Fruit fly (Drosophila melanogaster): ENCODE results near the gene CG14260.
A peak's percentile ranks its signal among the peaks of the same experiment; 100 is the strongest.

The CG14260 gene

DNA sequence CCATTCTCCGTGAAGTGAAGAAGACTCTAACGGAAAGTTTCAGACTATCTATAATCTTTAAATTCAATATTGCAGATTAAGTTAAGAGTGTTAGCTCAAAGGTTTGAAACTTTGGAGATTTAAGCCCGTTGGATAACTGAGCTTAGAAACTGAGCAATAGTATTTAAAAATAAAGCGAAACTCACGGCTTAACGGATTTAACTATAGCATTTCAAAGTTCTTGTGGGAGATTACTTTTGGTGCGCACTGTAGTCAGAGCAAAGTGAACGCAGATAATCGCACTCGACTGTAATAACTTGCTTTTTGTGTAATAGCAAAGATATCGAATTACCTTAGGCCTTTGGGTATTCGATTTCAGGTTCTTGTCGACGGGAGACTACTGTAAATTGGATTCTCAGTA, 17.0 kb downstream of the CG14260 start, which contains the start of gene mrt (continued):
- TF ChIP-seq ash1 (GFP tag; optimal IDR thresholded peaks at IDR 0.05) (no peak), Bdp1 (GFP tag; optimal IDR thresholded peaks at IDR 0.05) (peak; percentile 19), exex (tag; optimal IDR thresholded peaks at IDR 0.05) (no peak), Ptx1 (GFP tag; IDR thresholded peaks at IDR 0.05) (peak; percentile 54), h (optimal IDR thresholded peaks at IDR 0.05) (no peak), CG3995 (GFP tag; optimal IDR thresholded peaks at IDR 0.05) (peak; percentile 17), unpg (GFP tag; optimal IDR thresholded peaks at IDR 0.05) (peak; percentile 56), pzg (GFP tag; optimal IDR thresholded peaks at IDR 0.05) (no peak), tx (GFP tag; optimal IDR thresholded peaks at IDR 0.05) (peak; percentile 50), CG10543 (GFP tag; optimal IDR thresholded peaks at IDR 0.05) (no peak), CG4360 (GFP tag; IDR thresholded peaks at IDR 0.05) (no peak), chm (GFP tag; IDR thresholded peaks at IDR 0.05) (no peak), Hey (tag; optimal IDR thresholded peaks at IDR 0.05) (no peak), sens-2 (GFP tag; IDR thresholded peaks at IDR 0.05) (no peak), maf-S (GFP tag; optimal IDR thresholded peaks at IDR 0.05) (peak; percentile 58), Fer3 (tag; optimal IDR thresholded peaks at IDR 0.05) (peak; percentile 67), schlank (tag; optimal IDR thresholded peaks at IDR 0.05) (peak; percentile 37), nom (GFP tag; optimal IDR thresholded peaks at IDR 0.05) (no peak), CG6765 (GFP tag; optimal IDR thresholded peaks at IDR 0.05) (no peak), btn (GFP tag; optimal IDR thresholded peaks at IDR 0.05) (peak; percentile 32), CG9817 (tag; optimal IDR thresholded peaks at IDR 0.05) (peak; percentile 54), crp (GFP tag; optimal IDR thresholded peaks at IDR 0.05) (no peak), CG15073 (GFP tag; optimal IDR thresholded peaks at IDR 0.05) (no peak), Asciz (GFP tag; optimal IDR thresholded peaks at IDR 0.05) (peak; percentile 20), az2 (GFP tag; optimal IDR thresholded peaks at IDR 0.05) (peak; percentile 46), CG11695 (GFP tag; IDR thresholded peaks at IDR 0.05) (0 out of 3 replicates have a peak, but pooled peaks have one; percentile 43), prd (optimal IDR thresholded peaks at IDR 0.05) (no peak), prd (GFP tag; IDR thresholded peaks at IDR 0.05) (peak; percentile 42; the same call in 2 of the 3 replicates), sima (GFP tag; optimal IDR thresholded peaks at IDR 0.05) (no peak), p53 (GFP tag; optimal IDR thresholded peaks at IDR 0.05) (no peak), inv (GFP tag; IDR thresholded peaks at IDR 0.05; ENCODE audit: partially characterized antibody) (no peak), CG3838 (GFP tag; optimal IDR thresholded peaks at IDR 0.05) (no peak), CG32532 (GFP tag; IDR thresholded peaks at IDR 0.05) (peak; percentile 56), Lpt (GFP tag; optimal IDR thresholded peaks at IDR 0.05) (no peak), gsb-n (tag; optimal IDR thresholded peaks at IDR 0.05) (peak; percentile 11), CG17361 (GFP tag; IDR thresholded peaks at IDR 0.05) (peak; percentile 49; the same call in 2 of the 3 replicates), CG11456 (GFP tag; IDR thresholded peaks at IDR 0.05) (0 out of 3 replicates have a peak, but pooled peaks have one; percentile 50), Ravus (GFP tag; IDR thresholded peaks at IDR 0.05) (no peak), CG6689 (GFP tag; IDR thresholded peaks at IDR 0.05) (0 out of 2 replicates have a peak, but pooled peaks have one; percentile 28), CG4328 (GFP tag; optimal IDR thresholded peaks at IDR 0.05) (peak; percentile 42), HHEX (GFP tag; optimal IDR thresholded peaks at IDR 0.05) (peak; percentile 69), nau (GFP tag; optimal IDR thresholded peaks at IDR 0.05) (peak; percentile 23), Antp (GFP tag; optimal IDR thresholded peaks at IDR 0.05) (peak; percentile 69), ab (GFP tag; optimal IDR thresholded peaks at IDR 0.05) (peak; percentile 33), CG8478 (optimal IDR thresholded peaks at IDR 0.05) (no peak), HLH4C (GFP tag; IDR thresholded peaks at IDR 0.05; ENCODE audit: partially characterized antibody) (no peak; the same call in 2 of the 3 replicates), NFAT (GFP tag; IDR thresholded peaks at IDR 0.05) (peak; percentile 53; the same call in 1 of the 2 replicates), CG34376 (GFP tag; optimal IDR thresholded peaks at IDR 0.05) (peak; percentile 53), CG6272 (GFP tag; IDR thresholded peaks at IDR 0.05) (no peak), CG3281 (GFP tag; optimal IDR thresholded peaks at IDR 0.05) (peak; percentile 79), gfzf (GFP tag; optimal IDR thresholded peaks at IDR 0.05) (no peak), Dp (GFP tag; optimal IDR thresholded peaks at IDR 0.05) (no peak)
